Worm (Caenorhabditis elegans) whole organism, L4 larva: ENCODE data around the gene F10E7.6.

ENCODE experiments used
- cey-2 ChIP-seq: sonication (generic microtip); optimal IDR thresholded peaks from 3 replicates; lab custom pipeline; 2017; ENCODE audit warnings: missing genetic modification characterization, mild to moderate bottlenecking, missing compliant biosample characterization, antibody characterized with exemption, borderline replicate concordance; ENCODE audit not compliant: insufficient read depth
- fos-1 ChIP-seq: fragments of 150-350 bp; optimal IDR thresholded peaks from 2 replicates; lab custom pipeline; 2014; ENCODE audit warnings: missing biosample characterization, missing genetic modification characterization
- hlh-11 ChIP-seq: fragments of 200-800 bp; sonication (Bioruptor generic); optimal IDR thresholded peaks from 2 replicates; lab custom pipeline; 2018; ENCODE audit warnings: mild to moderate bottlenecking, missing genetic modification characterization, missing compliant biosample characterization
- lin-1 ChIP-seq: fragments of 200-800 bp; sonication (Bioruptor generic); IDR thresholded peaks from 2 replicates; pipeline ENCODE4 v1.3.6; 2022; ENCODE audit warnings: missing genetic modification reagents, missing genetic modification characterization, missing compliant biosample characterization
- mep-1 ChIP-seq: fragments of 150-350 bp; sonication (generic microtip); optimal IDR thresholded peaks from 3 replicates; lab custom pipeline; 2014; ENCODE audit warnings: missing biosample characterization, missing genetic modification characterization
- mxl-3 ChIP-seq: fragments of 200-800 bp; sonication (Bioruptor generic); optimal IDR thresholded peaks from 2 replicates; lab custom pipeline; 2018; ENCODE audit warnings: mild to moderate bottlenecking, missing genetic modification characterization, missing compliant biosample characterization
- nhr-11 ChIP-seq: fragments of 150-350 bp; optimal IDR thresholded peaks from 2 replicates; lab custom pipeline; 2014; ENCODE audit warnings: missing biosample characterization, missing genetic modification characterization
- pha-4 ChIP-seq, 2 experiments: fragments of 150-350 bp in 1 of 2; fragments of 200-800 bp in 1 of 2; sonication (Bioruptor generic) in 1 of 2; IDR thresholded peaks in 1 of 2; optimal IDR thresholded peaks in 1 of 2; 2 replicates each; pipeline versions ENCODE4 v1.3.6 to Lab custom; 2014 to 2022; ENCODE audit warnings: missing genetic modification characterization in 2 of 2, missing genetic modification reagents in 2 of 2, missing biosample characterization in 1 of 2, missing compliant biosample characterization in 1 of 2
- skn-1 ChIP-seq: fragments of 150-350 bp; optimal IDR thresholded peaks from 2 replicates; lab custom pipeline; 2014; ENCODE audit warnings: missing biosample characterization, missing genetic modification characterization
- snpc-4 ChIP-seq: fragments of 150-350 bp; optimal IDR thresholded peaks from 2 replicates; lab custom pipeline; 2014; ENCODE audit warnings: missing biosample characterization, missing genetic modification characterization
- unc-62 ChIP-seq, 3 experiments: fragments of 150-350 bp in 1 of 3; sonication (generic microtip); optimal IDR thresholded peaks in 2 of 3; peaks in 1 of 3; 1 replicate in 1 of 3; 2 replicates in 2 of 3; lab custom pipeline; 2014 to 2017; ENCODE audit warnings: missing biosample characterization in 3 of 3, missing genetic modification characterization in 3 of 3, missing genetic modification reagents in 3 of 3, missing genotype in 1 of 3

DNA sequence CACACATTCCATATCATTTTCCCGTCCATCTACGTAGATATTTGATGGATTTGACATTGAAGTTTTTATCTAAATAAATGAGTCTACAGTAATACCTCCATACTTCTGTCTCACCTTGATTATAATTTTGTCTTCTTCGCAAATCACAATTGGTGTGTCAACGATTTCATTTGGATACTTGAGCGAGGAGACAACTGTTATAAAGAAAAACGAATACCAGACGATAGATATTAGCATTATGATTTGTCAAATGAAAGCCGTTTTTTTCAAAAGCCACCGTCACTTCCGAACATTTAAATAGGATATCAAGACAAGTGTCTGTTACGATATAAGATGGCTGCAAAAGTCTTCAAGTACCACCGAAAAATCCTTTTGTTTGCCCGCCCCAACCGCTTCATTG lies 2.8 kb downstream of the F10E7.6 start, which contains the start of gene cutl-5:
- TF ChIP-seq lin-1 (GFP tag; lab: Robert Waterston, UW) (no peak), pha-4 (GFP tag; IDR thresholded peaks at IDR 0.05; lab: Robert Waterston, UW) (no peak), pha-4 (tag; optimal IDR thresholded peaks at IDR 0.05; lab: Kevin White, UChicago) (no peak), nhr-11 (tag; lab: Kevin White, UChicago) (no peak), cey-2 (tag; lab: Kevin White, UChicago) (no peak), skn-1 (tag; lab: Kevin White, UChicago) (no peak), snpc-4 (tag; lab: Kevin White, UChicago) (no peak), hlh-11 (tag; lab: Kevin White, UChicago) (no peak), mep-1 (tag; lab: Kevin White, UChicago) (no peak), unc-62 (GFP tag; optimal IDR thresholded peaks at IDR 0.05 in 1 of 2; lab: Kevin White, UChicago) (peak in 1 of 2 experiments; percentile 93), unc-62 (tag; optimal IDR thresholded peaks at IDR 0.05; lab: Kevin White, UChicago) (no peak), fos-1 (tag; lab: Kevin White, UChicago) (no peak), mxl-3 (GFP tag; lab: Kevin White, UChicago) (no peak)
